Fruit fly (Drosophila melanogaster): ENCODE measurements around the gene CG43922.

CG43922 gene

DNA sequence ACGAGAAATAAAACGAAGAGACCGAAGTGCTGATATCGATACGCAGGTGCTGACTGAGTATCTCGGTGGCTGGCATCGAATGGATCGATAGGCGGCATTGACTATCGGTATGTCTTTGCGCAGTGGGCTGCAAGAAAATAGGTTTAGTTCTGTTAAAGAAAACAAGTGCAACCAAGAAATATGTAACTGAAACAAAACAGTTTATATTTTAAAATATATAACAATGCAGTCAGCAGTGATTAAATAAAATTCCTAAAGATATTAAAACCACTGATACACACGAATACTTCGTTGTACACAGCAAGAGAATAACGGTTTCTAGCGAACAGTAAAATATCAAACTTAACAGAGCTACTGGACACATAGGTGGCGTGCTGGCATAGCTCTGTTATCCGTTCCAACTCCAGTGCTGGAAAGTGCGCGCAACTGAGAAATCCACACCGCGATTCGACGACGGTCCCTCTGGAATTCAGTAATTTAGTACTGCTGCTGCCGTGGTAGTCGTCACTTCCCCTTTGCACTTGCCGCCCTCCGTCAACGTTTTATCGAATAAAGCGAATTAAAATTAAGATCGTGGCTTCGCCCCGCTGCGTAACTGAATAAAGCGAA, 29.9 kb upstream of the CG43922 start, which contains the start of the genes Pez and Cpr:
TSS of gene Pez (minus strand) at position 305 of the 609 bp plus-strand sequence.
TSS of gene Cpr (plus strand) at position 470 of the 609 bp plus-strand sequence.
- TF ChIP-seq CG8478 (optimal IDR thresholded peaks at IDR 0.05) = no peak
- peak; percentile 94 to 98 for TF ChIP-seq CTCF (optimal IDR thresholded peaks at IDR 0.05)

- TF ChIP-seq CTCF (optimal IDR thresholded peaks at IDR 0.05) (no peak), CG8478 (optimal IDR thresholded peaks at IDR 0.05) (no peak)
These were observed 29.4 kb upstream of the CG43922 start for dm6 chr2L:6337843-6338366.

dm6 chr2L:6324386-6324744, 15.8 kb upstream of the CG43922 start:
- TF ChIP-seq CTCF (optimal IDR thresholded peaks at IDR 0.05) = no peak
- no peak for TF ChIP-seq CG8478 (optimal IDR thresholded peaks at IDR 0.05)

DNA sequence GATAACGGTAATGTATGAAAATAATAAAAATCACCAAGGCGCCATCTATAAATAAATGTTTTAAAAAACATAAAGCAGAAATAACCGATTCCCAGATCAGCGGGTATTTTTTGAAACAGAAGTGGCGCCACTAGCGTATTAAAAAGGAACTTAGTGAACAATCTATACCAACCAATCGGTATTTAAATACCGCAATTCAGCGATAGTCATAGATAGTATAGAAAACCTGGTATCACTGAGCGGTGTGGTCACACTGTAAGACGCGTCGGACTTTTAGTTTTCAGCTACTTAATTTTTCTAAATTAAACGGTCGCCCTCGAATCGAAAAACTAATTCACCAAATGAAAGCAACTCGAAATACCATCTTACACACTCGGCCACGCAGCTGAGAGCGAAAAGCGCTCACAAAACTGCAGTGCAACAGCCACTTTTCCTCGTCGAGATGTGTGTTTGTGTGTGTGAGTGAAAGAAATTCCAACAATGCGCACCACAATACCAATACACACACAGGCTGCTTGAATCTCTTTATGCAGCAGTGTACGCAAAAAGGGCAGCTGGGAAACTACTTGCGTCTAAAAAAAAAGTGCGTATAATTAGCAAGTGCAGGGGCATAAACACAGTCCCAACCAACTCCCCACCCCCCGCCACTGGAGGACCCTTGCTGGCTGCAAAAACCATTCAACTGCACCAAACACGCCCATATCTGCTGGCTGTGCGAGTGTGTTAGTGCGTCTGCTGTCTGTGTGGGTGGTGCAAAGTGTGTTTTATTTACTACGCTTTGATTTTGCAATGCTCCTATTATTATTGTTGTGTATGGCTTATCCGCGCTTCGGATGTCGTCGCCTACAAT, 15.2 kb upstream of the CG43922 start, which contains the start of gene PDZ-GEF:
TSS of gene PDZ-GEF (plus strand) at position 232 of the 850 bp plus-strand sequence.
- TF ChIP-seq CTCF (optimal IDR thresholded peaks at IDR 0.05) (peak; percentile 93 to 96), CG8478 (optimal IDR thresholded peaks at IDR 0.05) (peak; percentile 13)

DNA sequence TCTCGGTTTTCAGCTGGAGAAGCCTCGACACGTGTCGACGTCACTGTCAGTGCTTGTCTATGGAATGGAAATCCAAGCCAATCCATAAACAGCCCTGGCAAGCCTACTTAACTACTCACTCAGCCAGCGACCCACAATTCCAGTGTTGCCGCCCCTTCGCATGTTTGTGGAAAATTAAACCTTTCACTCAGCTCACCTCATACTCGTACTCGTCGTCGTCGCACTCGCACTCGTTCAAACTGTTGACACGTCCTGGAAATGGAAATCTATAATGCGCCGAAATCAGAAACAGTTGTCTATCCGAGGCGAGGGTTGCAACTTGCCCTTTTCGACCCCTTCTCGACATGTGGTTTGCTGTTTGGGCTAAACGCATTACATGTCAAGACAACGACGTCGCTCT, 10.5 kb upstream of the CG43922 start:
- TF ChIP-seq CG8478 (optimal IDR thresholded peaks at IDR 0.05) (no peak), CTCF (optimal IDR thresholded peaks at IDR 0.05) (no peak)

- TF ChIP-seq CG8478 (optimal IDR thresholded peaks at IDR 0.05) = no peak
These were observed 1.3 kb upstream of the CG43922 start for dm6 chr2L:6309879-6310278.

dm6 chr2L:6306895-6307294, 1.7 kb downstream of the CG43922 start:
- TF ChIP-seq CG8478 (optimal IDR thresholded peaks at IDR 0.05) (no peak), CTCF (optimal IDR thresholded peaks at IDR 0.05) (no peak)

- TF ChIP-seq CG8478 (optimal IDR thresholded peaks at IDR 0.05) = no peak
- TF ChIP-seq CTCF (optimal IDR thresholded peaks at IDR 0.05) = peak; percentile 35 to 55
These were observed 6.9 kb downstream of the CG43922 start for dm6 chr2L:6301616-6302015.

DNA sequence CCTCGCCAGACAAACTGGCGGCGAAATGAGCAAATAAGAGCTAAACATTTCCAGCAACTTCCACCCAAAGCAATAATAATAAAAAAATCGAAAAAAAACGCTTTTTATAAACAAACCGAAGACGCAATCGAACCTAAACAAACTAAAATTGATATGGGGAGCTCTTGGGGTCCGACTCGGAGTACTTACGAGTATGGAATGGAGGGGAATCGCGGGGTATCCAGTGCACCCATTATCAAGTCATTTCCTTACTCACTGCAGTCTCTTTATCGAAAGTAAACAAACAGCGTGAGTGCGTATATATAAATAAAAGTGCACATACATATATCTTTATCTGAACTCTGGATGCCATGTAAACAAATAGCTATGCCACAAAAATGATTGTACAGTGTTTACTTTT, 16.9 kb downstream of the CG43922 start:
- TF ChIP-seq CTCF (optimal IDR thresholded peaks at IDR 0.05) (no peak), CG8478 (optimal IDR thresholded peaks at IDR 0.05) (no peak)

DNA sequence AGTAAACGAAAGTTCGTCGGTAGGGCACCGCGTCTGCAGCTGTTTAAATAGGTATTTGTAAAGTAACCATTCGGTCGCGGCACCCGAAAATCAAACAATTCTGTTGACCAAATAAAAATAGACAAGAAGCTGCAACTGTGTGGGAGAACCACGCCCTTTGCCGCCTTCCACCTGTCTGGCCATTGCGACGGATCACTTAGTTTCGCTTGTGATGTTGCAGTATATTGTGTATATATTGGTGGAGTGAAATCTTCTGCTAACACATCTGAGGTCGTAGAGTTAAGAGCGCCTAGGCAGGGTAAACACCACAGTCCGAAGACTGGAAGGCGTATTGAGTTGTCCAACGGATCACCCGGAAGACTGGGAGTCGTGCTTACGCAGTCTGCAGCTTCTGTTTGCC, 25.2 kb downstream of the CG43922 start:
- TF ChIP-seq CTCF (optimal IDR thresholded peaks at IDR 0.05) = no peak
- TF ChIP-seq CG8478 (optimal IDR thresholded peaks at IDR 0.05) = no peak

- TF ChIP-seq CTCF (optimal IDR thresholded peaks at IDR 0.05) = peak; percentile 43 to 73
- no peak for TF ChIP-seq CG8478 (optimal IDR thresholded peaks at IDR 0.05)
These were observed 28.2 kb downstream of the CG43922 start for dm6 chr2L:6280328-6280727.

- no peak for TF ChIP-seq CG8478 (optimal IDR thresholded peaks at IDR 0.05)
- TF ChIP-seq CTCF (optimal IDR thresholded peaks at IDR 0.05) = no peak
These were observed 31.7 kb downstream of the CG43922 start for dm6 chr2L:6276815-6277214.

DNA sequence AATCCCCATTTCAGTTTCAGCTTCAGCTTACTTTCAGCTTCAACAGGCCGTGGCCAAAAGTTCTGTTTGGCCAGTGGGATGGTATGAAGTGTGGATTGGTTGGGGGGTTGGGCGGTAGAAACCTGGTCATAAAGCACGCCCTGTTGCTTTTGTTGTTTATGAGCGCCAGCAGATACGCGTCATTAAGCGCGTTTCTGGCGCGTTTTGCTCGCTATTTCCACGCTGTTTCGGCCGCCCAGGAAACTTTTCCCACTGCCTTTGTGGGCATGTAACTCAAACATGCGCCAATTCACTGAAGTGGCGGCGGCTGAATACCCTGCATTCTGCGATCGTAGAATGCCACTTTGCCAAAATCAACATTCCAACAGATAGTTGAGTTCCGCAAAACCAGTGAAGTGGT, 32.6 kb downstream of the CG43922 start:
- TF ChIP-seq CG8478 (optimal IDR thresholded peaks at IDR 0.05) (no peak), CTCF (optimal IDR thresholded peaks at IDR 0.05) (no peak)

- no peak for TF ChIP-seq CTCF (optimal IDR thresholded peaks at IDR 0.05)
- no peak for TF ChIP-seq CG8478 (optimal IDR thresholded peaks at IDR 0.05)
These were observed 34.4 kb downstream of the CG43922 start for dm6 chr2L:6273963-6274834.

DNA sequence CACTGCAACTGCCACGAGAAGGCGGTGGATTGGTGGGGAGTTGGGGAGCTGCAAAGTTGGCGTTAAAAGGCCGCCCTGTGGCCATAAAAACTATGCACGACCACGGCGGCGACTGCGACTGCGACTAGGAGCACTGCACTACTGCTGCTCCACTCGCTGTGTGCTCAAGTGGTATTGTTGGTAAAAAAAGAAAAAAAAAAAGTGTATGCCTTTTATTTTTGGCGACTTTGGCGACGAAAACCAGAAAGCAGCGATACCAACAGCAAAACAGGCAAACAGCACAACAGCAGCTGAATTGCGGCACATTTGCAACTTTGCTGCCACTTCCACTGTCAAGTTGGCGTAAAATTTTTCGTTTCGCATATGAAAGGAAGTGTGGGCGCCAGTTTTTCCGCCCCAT, 37.2 kb downstream of the CG43922 start:
- TF ChIP-seq CG8478 (optimal IDR thresholded peaks at IDR 0.05) = no peak
- TF ChIP-seq CTCF (optimal IDR thresholded peaks at IDR 0.05) = no peak

All from S2 (cell line).